Worm (Caenorhabditis elegans): ENCODE data around the gene zmp-6.

The zmp-6 gene

ce11 chrIII:7232782-7233181 lies 14.9 kb downstream of the zmp-6 start, which contains the start of gene adr-2:
adr-2 (minus strand) TSS chrIII:7232882.
- TF ChIP-seq grh-1 (GFP tag; IDR thresholded peaks at IDR 0.05): no peak
- TF ChIP-seq sup-37 (GFP tag; optimal IDR thresholded peaks at IDR 0.05): no peak
- no peak for TF ChIP-seq nhr-19 (GFP tag; conservative IDR thresholded peaks at IDR 0.05)
- TF ChIP-seq fos-1 (tag; optimal IDR thresholded peaks at IDR 0.05): no peak
- TF ChIP-seq unc-62 (GFP tag; optimal IDR thresholded peaks at IDR 0.05): no peak
- TF ChIP-seq nhr-76 (tag; optimal IDR thresholded peaks at IDR 0.05): no peak
- TF ChIP-seq tlp-1 (tag; optimal IDR thresholded peaks at IDR 0.05): no peak
- TF ChIP-seq aly-2 (tag; optimal IDR thresholded peaks at IDR 0.05): no peak

- TF ChIP-seq unc-86 (tag; optimal IDR thresholded peaks at IDR 0.05) (no peak), blmp-1 (tag; optimal IDR thresholded peaks at IDR 0.05) (no peak), mdl-1 (tag; optimal IDR thresholded peaks at IDR 0.05) (no peak), mef-2 (tag; optimal IDR thresholded peaks at IDR 0.05) (no peak), sptf-1 (tag; optimal IDR thresholded peaks at IDR 0.05) (no peak), hlh-4 (tag; optimal IDR thresholded peaks at IDR 0.05) (no peak), pag-3 (tag; optimal IDR thresholded peaks at IDR 0.05; ENCODE audit: borderline replicate concordance, insufficient read depth) (no peak), irx-1 (tag; optimal IDR thresholded peaks at IDR 0.05) (no peak), swsn-7 (tag; optimal IDR thresholded peaks at IDR 0.05) (no peak), unc-98 (GFP tag; IDR thresholded peaks at IDR 0.05) (no peak), egl-27 (tag; optimal IDR thresholded peaks at IDR 0.05) (no peak), fkh-8 (tag; optimal IDR thresholded peaks at IDR 0.05) (no peak), fos-1 (tag; optimal IDR thresholded peaks at IDR 0.05) (no peak), dsc-1 (tag; optimal IDR thresholded peaks at IDR 0.05) (no peak)
These were observed 16.8 kb downstream of the zmp-6 start, which contains the start of gene R151.10 for ce11 chrIII:7230841-7231240. R151.10 (minus strand) TSS chrIII:7230941.

ce11 chrIII:7229687-7230086 lies 18.0 kb downstream of the zmp-6 start, which contains the start of gene R151.8:
R151.8 (minus strand) TSS chrIII:7229787.
- TF ChIP-seq nhr-85 (tag): peak; percentile 13
- TF ChIP-seq hlh-4 (tag; optimal IDR thresholded peaks at IDR 0.05): no peak

- TF ChIP-seq efl-1 (optimal IDR thresholded peaks at IDR 0.05): no peak
- no peak for TF ChIP-seq efl-1 (GFP tag; optimal IDR thresholded peaks at IDR 0.05 in 1 of 2)
- TF ChIP-seq tbx-2 (tag; optimal IDR thresholded peaks at IDR 0.05): no peak
- no peak for TF ChIP-seq lsy-2 (tag; optimal IDR thresholded peaks at IDR 0.05)
- no peak for TF ChIP-seq alr-1 (tag; optimal IDR thresholded peaks at IDR 0.05; ENCODE audit: borderline replicate concordance)
- TF ChIP-seq fkh-4 (tag; optimal IDR thresholded peaks at IDR 0.05; ENCODE audit: borderline replicate concordance): no peak
- TF ChIP-seq skn-1 (tag; optimal IDR thresholded peaks at IDR 0.05): no peak
- no peak for TF ChIP-seq lir-3 (tag; optimal IDR thresholded peaks at IDR 0.05; ENCODE audit: poor library complexity)
- no peak for TF ChIP-seq unc-30 (tag; optimal IDR thresholded peaks at IDR 0.05)
- no peak for TF ChIP-seq hlh-17 (GFP tag; optimal IDR thresholded peaks at IDR 0.05; ENCODE audit: borderline replicate concordance)
These were observed 21.0 kb downstream of the zmp-6 start, which contains the start of gene hsp-75 for ce11 chrIII:7226607-7227006. hsp-75 (minus strand) TSS chrIII:7226707.

ce11 chrIII:7223029-7223428 lies 24.6 kb downstream of the zmp-6 start, which contains the start of gene der-2:
der-2 (minus strand) TSS chrIII:7223129.
- TF ChIP-seq fkh-8 (tag; optimal IDR thresholded peaks at IDR 0.05) (no peak), blmp-1 (tag; optimal IDR thresholded peaks at IDR 0.05) (no peak), C04F5.9 (tag; optimal IDR thresholded peaks at IDR 0.05) (no peak), egl-13 (tag; optimal IDR thresholded peaks at IDR 0.05) (no peak)

ce11 chrIII:7221103-7221502 lies 26.5 kb downstream of the zmp-6 start:
- TF ChIP-seq unc-62 (GFP tag; optimal IDR thresholded peaks at IDR 0.05) (no peak), nhr-85 (tag) (no peak), nhr-71 (tag; optimal IDR thresholded peaks at IDR 0.05) (peak; percentile 17), pax-3 (tag; optimal IDR thresholded peaks at IDR 0.05) (no peak), nhr-47 (tag; optimal IDR thresholded peaks at IDR 0.05) (no peak)

All from whole organism, L1 larva.